Fruit fly (Drosophila melanogaster): ENCODE data around the gene pes.

DNA sequence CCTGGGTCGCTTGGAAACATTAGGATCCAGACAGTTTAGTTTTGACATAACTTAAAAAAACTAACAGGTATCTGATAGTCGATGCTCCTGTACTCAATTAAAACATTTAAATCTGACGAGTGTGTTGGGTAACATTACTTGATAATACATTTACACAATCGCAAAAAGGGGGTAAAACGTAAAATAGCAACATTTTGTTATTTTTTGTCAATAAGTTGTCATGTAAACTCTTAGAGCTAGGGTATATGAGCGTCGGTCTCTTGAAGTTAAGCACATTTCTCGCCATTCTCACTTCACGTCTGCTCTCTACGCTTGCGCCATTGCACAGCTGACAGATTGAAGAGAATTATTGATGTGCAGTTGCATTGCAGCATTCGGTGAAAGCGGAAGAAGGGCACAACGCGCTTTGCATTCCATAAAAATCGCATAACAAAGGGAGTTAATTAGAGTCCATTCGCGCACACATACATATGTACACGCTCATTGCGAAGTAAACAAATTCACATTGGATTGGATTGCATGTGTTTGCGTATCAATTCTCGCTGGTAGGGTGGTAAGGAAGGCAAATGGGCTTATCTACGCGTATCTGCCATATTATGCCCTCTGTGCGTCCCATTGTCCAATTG lies 9.0 kb downstream of the pes start:
- TF ChIP-seq CG3919 (GFP tag; optimal IDR thresholded peaks at IDR 0.05) (peak; percentile 67), Hr4 (GFP tag; optimal IDR thresholded peaks at IDR 0.05) (peak; percentile 68), Eip78C (GFP tag) (peak; percentile 93), Smox (GFP tag; optimal IDR thresholded peaks at IDR 0.05) (peak; percentile 41), CG6808 (GFP tag; optimal IDR thresholded peaks at IDR 0.05) (peak; percentile 56), acj6 (GFP tag; optimal IDR thresholded peaks at IDR 0.05) (peak; percentile 64), CG11762 (GFP tag; optimal IDR thresholded peaks at IDR 0.05; ENCODE audit: insufficient read depth) (no peak), CG1621 (tag; optimal IDR thresholded peaks at IDR 0.05) (peak; percentile 13), Ets96B (tag; optimal IDR thresholded peaks at IDR 0.05) (peak; percentile 53), CG16779 (tag; optimal IDR thresholded peaks at IDR 0.05) (peak; percentile 38), CG15336 (GFP tag; IDR thresholded peaks at IDR 0.05) (peak; percentile 65)

Data from whole organism, prepupa.